Worm (Caenorhabditis elegans) whole organism, L4/young adult: ENCODE results near the gene spp-12.

Experiments used
- W03F9.2 ChIP-seq: fragments of 150-350 bp; optimal IDR thresholded peaks from 2 replicates; lab custom pipeline; 2014; ENCODE audit warnings: missing biosample characterization, missing genetic modification characterization
- dao-5 ChIP-seq: sonication (generic microtip); optimal IDR thresholded peaks from 2 replicates; lab custom pipeline; 2016; ENCODE audit warnings: missing genotype, missing genetic modification characterization, moderate library complexity, missing compliant biosample characterization
- him-1 ChIP-seq: sonication (generic microtip); optimal IDR thresholded peaks from 2 replicates; lab custom pipeline; 2016; ENCODE audit warnings: missing genotype, missing genetic modification reagents, missing genetic modification characterization, missing compliant biosample characterization

ce11 chrV:13854306-13854705 is 35.3 kb upstream of the spp-12 start, which contains the start of gene ttr-21:
- TF ChIP-seq dao-5 (tag; lab: Kevin White, UChicago): no peak
- no peak for TF ChIP-seq him-1 (tag; lab: Kevin White, UChicago)
- no peak for TF ChIP-seq W03F9.2 (tag; lab: Kevin White, UChicago)
